Fruit fly (Drosophila melanogaster) whole organism, embryonic: ENCODE results near the gene IntS6.

Experiments used
- ATbp ChIP-seq: fragments of 200-800 bp; sonication (Bioruptor generic); optimal IDR thresholded peaks from 2 replicates; lab custom pipeline; 2017; ENCODE audit warnings: missing biosample characterization, mild to moderate bottlenecking, missing genetic modification characterization, missing genetic modification reagents
- Asciz ChIP-seq: fragments of 200-800 bp; sonication (Bioruptor generic); optimal IDR thresholded peaks from 2 replicates; lab custom pipeline; 2017; ENCODE audit warnings: missing biosample characterization, mild to moderate bottlenecking, missing genetic modification characterization, missing genetic modification reagents
- Atf-2 ChIP-seq: fragments of 200-800 bp; sonication (Bioruptor generic); optimal IDR thresholded peaks from 2 replicates; lab custom pipeline; 2016; ENCODE audit warnings: missing biosample characterization, missing genetic modification characterization
- Atf6 ChIP-seq: fragments of 200-800 bp; sonication (Bioruptor generic); IDR thresholded peaks from 2 replicates; pipeline ENCODE4 v1.3.6; 2022; ENCODE audit warnings: missing biosample characterization, missing genetic modification characterization
- BtbVII ChIP-seq: fragments of 200-800 bp; sonication (Bioruptor generic); optimal IDR thresholded peaks from 3 replicates; lab custom pipeline; 2017; ENCODE audit warnings: missing biosample characterization, mild to moderate bottlenecking, missing genetic modification characterization
- CG10431 ChIP-seq: fragments of 200-800 bp; sonication (Bioruptor generic); optimal IDR thresholded peaks from 3 replicates; lab custom pipeline; 2018; ENCODE audit warnings: missing biosample characterization, mild to moderate bottlenecking, missing genetic modification characterization
- CG10565 ChIP-seq: fragments of 200-800 bp; sonication (Bioruptor generic); optimal IDR thresholded peaks from 3 replicates; lab custom pipeline; 2016; ENCODE audit warnings: missing biosample characterization, mild to moderate bottlenecking, missing genetic modification characterization
- CG11504 ChIP-seq: fragments of 200-800 bp; sonication (Bioruptor generic); optimal IDR thresholded peaks from 3 replicates; lab custom pipeline; 2019; ENCODE audit warnings: missing biosample characterization, mild to moderate bottlenecking, missing genetic modification characterization, moderate library complexity
- CG13287 ChIP-seq: fragments of 200-800 bp; sonication (Bioruptor generic); IDR thresholded peaks from 2 replicates; pipeline ENCODE4 v1.3.6; 2022; ENCODE audit warnings: missing biosample characterization, missing genetic modification characterization; ENCODE audit not compliant: partially characterized antibody
- CG13775 ChIP-seq: fragments of 200-800 bp; sonication (Bioruptor generic); optimal IDR thresholded peaks from 3 replicates; lab custom pipeline; 2017; ENCODE audit warnings: missing biosample characterization, mild to moderate bottlenecking, missing genetic modification characterization
- CG15073 ChIP-seq: fragments of 200-800 bp; sonication (Bioruptor generic); optimal IDR thresholded peaks from 2 replicates; lab custom pipeline; 2016; ENCODE audit warnings: missing biosample characterization, missing genetic modification characterization
- CG15269 ChIP-seq: fragments of 200-800 bp; sonication (Bioruptor generic); optimal IDR thresholded peaks from 2 replicates; lab custom pipeline; 2018; ENCODE audit warnings: missing biosample characterization, mild to moderate bottlenecking, missing genetic modification characterization, moderate library complexity
- CG30431 ChIP-seq: fragments of 200-800 bp; sonication (Bioruptor generic); optimal IDR thresholded peaks from 2 replicates; lab custom pipeline; 2017; ENCODE audit warnings: missing biosample characterization, missing genetic modification characterization
- CG3065 ChIP-seq: fragments of 200-800 bp; sonication (Bioruptor generic); optimal IDR thresholded peaks from 2 replicates; lab custom pipeline; 2016; ENCODE audit warnings: missing biosample characterization, missing genetic modification characterization
- CG32772 ChIP-seq: fragments of 200-800 bp; sonication (Bioruptor generic); IDR thresholded peaks from 2 replicates; pipeline ENCODE4 v1.3.6; 2022; ENCODE audit warnings: missing biosample characterization, missing genetic modification characterization
- CG34422 ChIP-seq: fragments of 200-800 bp; sonication (Bioruptor generic); IDR thresholded peaks from 3 replicates; pipeline ENCODE4 v1.3.6; 2022; ENCODE audit warnings: missing biosample characterization, missing genetic modification characterization
- CG4854 ChIP-seq: fragments of 200-800 bp; sonication (Bioruptor generic); optimal IDR thresholded peaks from 2 replicates; lab custom pipeline; 2016; ENCODE audit warnings: missing biosample characterization, missing genetic modification characterization, inconsistent platforms
- CG8089 ChIP-seq: fragments of 200-800 bp; sonication (Bioruptor generic); optimal IDR thresholded peaks from 3 replicates; lab custom pipeline; 2016; ENCODE audit warnings: missing biosample characterization, missing genetic modification characterization
- CkIIα-i1 ChIP-seq: fragments of 200-800 bp; sonication (Bioruptor generic); IDR thresholded peaks from 2 replicates; pipeline ENCODE4 v1.3.6; 2022; ENCODE audit warnings: missing biosample characterization, missing genetic modification characterization
- Dfd ChIP-seq, 2 experiments: fragments of >200 bp; optimal IDR thresholded peaks; 2 replicates each; lab custom pipeline; 2017; ENCODE audit warnings: missing biosample characterization in 2 of 2, missing genetic modification characterization in 2 of 2
- Dip3 ChIP-seq: fragments of 200-800 bp; sonication (Bioruptor generic); optimal IDR thresholded peaks from 3 replicates; lab custom pipeline; 2016; ENCODE audit warnings: missing biosample characterization, missing genetic modification characterization
- Ets65A ChIP-seq: fragments of 200-800 bp; sonication (Bioruptor generic); peaks from one replicate; lab custom pipeline; 2016; ENCODE audit warnings: missing biosample characterization, missing genetic modification characterization
- Ets97D ChIP-seq: fragments of 200-800 bp; sonication (Bioruptor generic); optimal IDR thresholded peaks from 3 replicates; lab custom pipeline; 2016; ENCODE audit warnings: missing biosample characterization, missing genetic modification characterization
- HLH4C ChIP-seq: fragments of 200-800 bp; sonication (Bioruptor generic); IDR thresholded peaks from 3 replicates; pipeline ENCODE4 v1.3.6; 2022; ENCODE audit warnings: missing biosample characterization, missing genetic modification characterization; ENCODE audit not compliant: partially characterized antibody
- Hmr ChIP-seq: fragments of 200-800 bp; sonication (Bioruptor generic); optimal IDR thresholded peaks from 3 replicates; lab custom pipeline; 2017; ENCODE audit warnings: mild to moderate bottlenecking, missing biosample characterization, missing genetic modification reagents, missing genetic modification characterization
- Jarid2 ChIP-seq: fragments of 200-800 bp; sonication (Bioruptor generic); optimal IDR thresholded peaks from 3 replicates; lab custom pipeline; 2017; ENCODE audit warnings: mild to moderate bottlenecking, missing biosample characterization, missing genetic modification reagents, missing genetic modification characterization
- Nf-YA ChIP-seq: fragments of 200-800 bp; sonication (Bioruptor generic); IDR thresholded peaks from 2 replicates; pipeline ENCODE4 v1.3.6; 2022; ENCODE audit warnings: missing biosample characterization, missing genetic modification characterization
- Optix ChIP-seq: fragments of 200-800 bp; sonication (Bioruptor generic); IDR thresholded peaks from 3 replicates; pipeline ENCODE4 v1.3.6; 2022; ENCODE audit warnings: missing biosample characterization, missing genetic modification characterization
- Poxn ChIP-seq: fragments of 200-800 bp; sonication (Bioruptor generic); IDR thresholded peaks from 2 replicates; pipeline ENCODE4 v1.3.6; 2022; ENCODE audit warnings: missing biosample characterization, missing genetic modification characterization
- Side ChIP-seq: fragments of 200-800 bp; sonication (Bioruptor generic); optimal IDR thresholded peaks from 2 replicates; lab custom pipeline; 2016; ENCODE audit warnings: missing biosample characterization, missing genetic modification characterization
- aop ChIP-seq: fragments of 200-800 bp; sonication (Bioruptor generic); IDR thresholded peaks from 2 replicates; pipeline ENCODE4 v1.3.6; 2022; ENCODE audit warnings: missing biosample characterization, missing genetic modification characterization
- ara ChIP-seq: fragments of 200-800 bp; sonication (Bioruptor generic); IDR thresholded peaks from 2 replicates; pipeline ENCODE4 v1.3.6; 2022; ENCODE audit warnings: missing biosample characterization, missing genetic modification characterization
- ase ChIP-seq: fragments of 200-800 bp; sonication (Bioruptor generic); IDR thresholded peaks from 3 replicates; pipeline ENCODE4 v1.3.6; 2022; ENCODE audit warnings: missing biosample characterization, missing genetic modification characterization
- ato ChIP-seq: fragments of 200-800 bp; sonication (Bioruptor generic); IDR thresholded peaks from 2 replicates; pipeline ENCODE4 v1.3.6; 2022; ENCODE audit warnings: missing biosample characterization, missing genetic modification characterization; ENCODE audit not compliant: partially characterized antibody
- br ChIP-seq: fragments of >200 bp; optimal IDR thresholded peaks from 2 replicates; lab custom pipeline; 2017
- cato ChIP-seq: fragments of 200-800 bp; sonication (Bioruptor generic); optimal IDR thresholded peaks from 2 replicates; lab custom pipeline; 2016; ENCODE audit warnings: missing biosample characterization, missing genetic modification characterization, borderline replicate concordance
- ci ChIP-seq: fragments of 200-800 bp; sonication (Bioruptor generic); IDR thresholded peaks from 3 replicates; pipeline ENCODE4 v1.3.6; 2022; ENCODE audit warnings: missing biosample characterization, missing genetic modification characterization
- corto ChIP-seq: fragments of 200-800 bp; sonication (Bioruptor generic); optimal IDR thresholded peaks from 2 replicates; lab custom pipeline; 2016; ENCODE audit warnings: missing biosample characterization, mild to moderate bottlenecking, missing genetic modification characterization, moderate library complexity
- disco-r ChIP-seq: fragments of 200-800 bp; sonication (Bioruptor generic); optimal IDR thresholded peaks from 2 replicates; lab custom pipeline; 2016; ENCODE audit warnings: missing biosample characterization, missing genetic modification characterization
- emc ChIP-seq: fragments of 200-800 bp; sonication (Bioruptor generic); optimal IDR thresholded peaks from 2 replicates; lab custom pipeline; 2016; ENCODE audit warnings: missing biosample characterization, missing genetic modification characterization
- fd102C ChIP-seq: fragments of 200-800 bp; sonication (Bioruptor generic); optimal IDR thresholded peaks from 2 replicates; lab custom pipeline; 2018; ENCODE audit warnings: missing biosample characterization, mild to moderate bottlenecking, missing genetic modification characterization, moderate library complexity
- gt ChIP-seq: fragments of 200-800 bp; sonication (Bioruptor generic); IDR thresholded peaks from 2 replicates; pipeline ENCODE4 v1.3.6; 2022; ENCODE audit warnings: missing biosample characterization, missing genetic modification characterization
- hth ChIP-seq: fragments of >200 bp; optimal IDR thresholded peaks from 2 replicates; lab custom pipeline; 2017; ENCODE audit warnings: inconsistent platforms
- jing ChIP-seq: fragments of 200-800 bp; sonication (Bioruptor generic); optimal IDR thresholded peaks from 2 replicates; lab custom pipeline; 2018; ENCODE audit warnings: missing biosample characterization, mild to moderate bottlenecking, missing genetic modification characterization
- jumu ChIP-seq: fragments of 200-800 bp; sonication (Bioruptor generic); optimal IDR thresholded peaks from 3 replicates; lab custom pipeline; 2016; ENCODE audit warnings: missing biosample characterization, missing genetic modification characterization
- maf-S ChIP-seq: fragments of 200-800 bp; sonication (Bioruptor generic); optimal IDR thresholded peaks from 2 replicates; lab custom pipeline; 2016; ENCODE audit warnings: missing biosample characterization, missing genetic modification characterization
- mirr ChIP-seq: fragments of 200-800 bp; sonication (Bioruptor generic); optimal IDR thresholded peaks from 3 replicates; lab custom pipeline; 2018; ENCODE audit warnings: missing biosample characterization, mild to moderate bottlenecking, missing genetic modification characterization
- pros ChIP-seq: fragments of 200-800 bp; sonication (Bioruptor generic); optimal IDR thresholded peaks from 3 replicates; lab custom pipeline; 2019; ENCODE audit warnings: missing biosample characterization, mild to moderate bottlenecking, missing genetic modification characterization, moderate library complexity
- salm ChIP-seq: fragments of 200-800 bp; sonication (Bioruptor generic); optimal IDR thresholded peaks from 2 replicates; lab custom pipeline; 2018; ENCODE audit warnings: missing biosample characterization, mild to moderate bottlenecking, missing genetic modification characterization
- tll ChIP-seq, 2 experiments: fragments of 200-800 bp in 1 of 2; fragments of >200 bp in 1 of 2; sonication (Bioruptor generic) in 1 of 2; optimal IDR thresholded peaks; 2 replicates each; lab custom pipeline; 2017 to 2019; ENCODE audit warnings: missing biosample characterization in 2 of 2, missing genetic modification characterization in 2 of 2, mild to moderate bottlenecking in 1 of 2, moderate library complexity in 1 of 2
- wdn ChIP-seq: fragments of 200-800 bp; sonication (Bioruptor generic); IDR thresholded peaks from 2 replicates; pipeline ENCODE4 v1.3.6; 2022; ENCODE audit warnings: missing biosample characterization, missing genetic modification characterization

IntS6 gene

DNA sequence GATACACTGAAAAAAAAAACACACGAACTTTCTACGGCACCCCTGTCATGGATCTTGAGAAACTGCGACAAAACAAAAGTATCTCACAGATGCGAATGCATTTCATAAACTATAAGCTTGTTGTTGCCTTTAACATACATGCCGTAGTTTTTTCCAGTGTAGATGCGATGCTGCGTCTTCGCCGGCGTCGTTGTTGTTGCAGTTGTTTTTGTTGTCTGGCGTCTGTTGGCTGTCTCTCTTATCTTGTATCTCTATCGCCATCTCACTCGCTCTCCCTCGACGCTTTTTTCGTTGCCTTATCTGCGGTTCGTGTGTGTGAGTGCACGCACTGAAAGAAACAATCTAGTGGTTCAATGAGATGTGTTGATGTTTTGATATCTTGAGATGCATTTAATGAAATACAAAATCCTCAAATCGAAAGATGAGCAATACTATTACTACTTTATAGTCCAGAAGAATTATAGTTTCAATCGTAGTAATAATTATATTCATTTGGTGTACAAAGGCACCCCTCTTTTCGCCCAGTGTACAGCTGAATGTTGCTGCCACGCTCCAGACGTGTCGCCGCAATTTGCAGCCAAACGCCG is 50.5 kb downstream of the IntS6 start (continued):
- TF ChIP-seq Optix (GFP tag; lab: Robert Waterston, UW) (peak; percentile 96), Ets65A (GFP tag; lab: Kevin White, UChicago) (peak; percentile 100), ato (no peak), Atf-2 (peak; percentile 97), hth (no peak), CG4854 (GFP tag; lab: Kevin White, UChicago) (peak; percentile 86), ase (GFP tag; lab: Robert Waterston, UW) (peak; percentile 94), BtbVII (GFP tag; lab: Kevin White, UChicago) (peak; percentile 91), CG15269 (tag; lab: Kevin White, UChicago) (peak; percentile 96), CG15073 (peak; percentile 87), Dfd (GFP tag; optimal IDR thresholded peaks at IDR 0.05; lab: Kevin White, UChicago) (no peak), CkIIα-i1 (GFP tag; lab: Robert Waterston, UW) (peak; percentile 89), emc (GFP tag; lab: Kevin White, UChicago) (peak; percentile 95), wdn (GFP tag; lab: Robert Waterston, UW) (peak; percentile 79), cato (GFP tag; lab: Kevin White, UChicago) (peak; percentile 92), CG10565 (peak; percentile 94), Nf-YA (GFP tag; lab: Robert Waterston, UW) (peak; percentile 90), CG34422 (GFP tag; lab: Robert Waterston, UW) (peak; percentile 97), Asciz (GFP tag; lab: Kevin White, UChicago) (peak; percentile 89), ci (peak; percentile 99), Dip3 (GFP tag; lab: Kevin White, UChicago) (peak; percentile 93), Side (GFP tag; lab: Kevin White, UChicago) (peak; percentile 98), fd102C (peak; percentile 90), gt (peak; percentile 83), ATbp (GFP tag; lab: Kevin White, UChicago) (peak; percentile 95), tll (GFP tag; optimal IDR thresholded peaks at IDR 0.05; lab: Kevin White, UChicago) (peak in 1 of 2 experiments; percentile 65), CG13287 (GFP tag; lab: Robert Waterston, UW) (no peak), CG13775 (peak; percentile 93), Poxn (GFP tag; lab: Robert Waterston, UW) (peak; percentile 49; the same call in 1 of the 2 replicates), CG3065 (GFP tag; lab: Kevin White, UChicago) (peak; percentile 95), CG11504 (tag; lab: Kevin White, UChicago) (peak; percentile 93), jumu (peak; percentile 99), HLH4C (GFP tag; lab: Robert Waterston, UW) (no peak), pros (GFP tag; lab: Kevin White, UChicago) (peak; percentile 62), corto (peak; percentile 88), Ets97D (peak; percentile 85), Jarid2 (GFP tag; lab: Kevin White, UChicago) (peak; percentile 81), Atf6 (peak; percentile 88), jing (peak; percentile 91), maf-S (GFP tag; lab: Kevin White, UChicago) (peak; percentile 97), mirr (GFP tag; lab: Kevin White, UChicago) (peak; percentile 65), disco-r (GFP tag; lab: Kevin White, UChicago) (peak; percentile 96), CG8089 (GFP tag; lab: Kevin White, UChicago) (peak; percentile 98), aop (GFP tag; lab: Robert Waterston, UW) (peak; percentile 94), salm (tag; lab: Kevin White, UChicago) (peak; percentile 89), CG32772 (GFP tag; lab: Robert Waterston, UW) (peak; percentile 96), CG10431 (GFP tag; lab: Kevin White, UChicago) (peak; percentile 88), br (no peak), Hmr (peak; percentile 93), CG30431 (GFP tag; lab: Kevin White, UChicago) (peak; percentile 97), ara (peak; percentile 98)
